Fruit fly (Drosophila melanogaster): ENCODE measurements around the gene CG13970.

The CG13970 gene

DNA sequence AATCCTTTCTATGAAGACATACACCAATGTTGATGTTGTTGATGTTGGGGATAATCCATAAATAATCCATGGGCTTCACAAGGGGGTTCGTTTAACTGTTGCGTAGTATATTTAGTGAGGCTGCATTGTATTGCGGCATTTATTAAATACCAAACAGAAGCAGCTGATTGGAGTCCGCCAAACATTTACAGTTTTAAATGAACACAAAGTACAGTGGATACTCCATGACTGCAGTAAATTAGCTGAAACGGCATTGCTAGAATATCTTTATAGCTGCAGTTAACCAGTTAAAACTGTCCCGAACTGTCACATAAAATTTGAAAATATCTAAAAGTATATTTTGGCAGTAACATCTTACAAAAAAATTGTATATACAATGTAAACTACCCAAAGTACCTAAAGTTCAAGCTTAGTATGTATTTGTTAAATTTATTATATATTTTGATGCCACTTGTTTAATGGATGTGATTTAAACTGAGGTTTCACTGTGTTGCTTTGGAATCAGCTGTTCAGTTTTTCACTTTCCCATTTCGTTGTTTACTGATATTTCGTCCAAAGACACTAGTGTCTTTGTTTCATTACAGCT, 12.8 kb downstream of the CG13970 start, which contains the start of the genes CG10747 and Pyroxd1 (continued):
- TF ChIP-seq CG18599 (GFP tag; optimal IDR thresholded peaks at IDR 0.05) (peak; percentile 96), CG34224 (GFP tag; IDR thresholded peaks at IDR 0.05; ENCODE audit: partially characterized antibody) (no peak), sima (GFP tag; optimal IDR thresholded peaks at IDR 0.05) (peak; percentile 64), tx (GFP tag; optimal IDR thresholded peaks at IDR 0.05) (peak; percentile 93), amos (GFP tag; IDR thresholded peaks at IDR 0.05; ENCODE audit: partially characterized antibody) (no peak; the same call in 1 of the 2 replicates), eyg (GFP tag; optimal IDR thresholded peaks at IDR 0.05) (peak; percentile 79), CG11695 (GFP tag; IDR thresholded peaks at IDR 0.05) (peak; percentile 95), ham (GFP tag; IDR thresholded peaks at IDR 0.05) (peak; percentile 87), Oaz (GFP tag; IDR thresholded peaks at IDR 0.05) (peak; percentile 89), CG31224 (GFP tag; IDR thresholded peaks at IDR 0.05) (peak; percentile 89), ftz-f1 (GFP tag; optimal IDR thresholded peaks at IDR 0.05) (peak; percentile 64), B-H1 (GFP tag; IDR thresholded peaks at IDR 0.05) (peak; percentile 91), kay (GFP tag; optimal IDR thresholded peaks at IDR 0.05) (peak; percentile 93), trem (tag; optimal IDR thresholded peaks at IDR 0.05) (peak; percentile 91), CG17912 (GFP tag; optimal IDR thresholded peaks at IDR 0.05) (peak; percentile 93), sim (GFP tag; IDR thresholded peaks at IDR 0.05) (peak; percentile 84), Awh (GFP tag; IDR thresholded peaks at IDR 0.05) (peak; percentile 86), CG18764 (GFP tag; optimal IDR thresholded peaks at IDR 0.05) (peak; percentile 91), zen2 (GFP tag; IDR thresholded peaks at IDR 0.05; ENCODE audit: partially characterized antibody) (no peak), jumu (GFP tag; optimal IDR thresholded peaks at IDR 0.05) (peak; percentile 93), fd96Cb (tag; optimal IDR thresholded peaks at IDR 0.05) (peak; percentile 96), chif (GFP tag; optimal IDR thresholded peaks at IDR 0.05) (peak; percentile 91 to 96), bsh (GFP tag; optimal IDR thresholded peaks at IDR 0.05) (peak; percentile 95 to 96), CG9876 (GFP tag; optimal IDR thresholded peaks at IDR 0.05) (peak; percentile 88), CG17829 (tag; optimal IDR thresholded peaks at IDR 0.05) (peak; percentile 95), CG1603 (tag; optimal IDR thresholded peaks at IDR 0.05) (peak; percentile 86), gro (GFP tag; optimal IDR thresholded peaks at IDR 0.05) (peak; percentile 95), gcm (GFP tag; optimal IDR thresholded peaks at IDR 0.05) (peak; percentile 96), Optix (GFP tag; IDR thresholded peaks at IDR 0.05) (peak; percentile 87), Six4 (GFP tag; optimal IDR thresholded peaks at IDR 0.05) (peak; percentile 93), Poxn (GFP tag; IDR thresholded peaks at IDR 0.05) (peak; percentile 91), CG17359 (tag; optimal IDR thresholded peaks at IDR 0.05) (peak; percentile 96), CG11696 (GFP tag; IDR thresholded peaks at IDR 0.05) (peak; percentile 80), pb (GFP tag; optimal IDR thresholded peaks at IDR 0.05) (peak; percentile 85), CG10565 (GFP tag; optimal IDR thresholded peaks at IDR 0.05) (peak; percentile 84), Taf1 (GFP tag; IDR thresholded peaks at IDR 0.05) (peak; percentile 96), CG2129 (GFP tag; IDR thresholded peaks at IDR 0.05; ENCODE audit: partially characterized antibody) (no peak), CG8478 (optimal IDR thresholded peaks at IDR 0.05) (no peak), Scr (GFP tag; IDR thresholded peaks at IDR 0.05; ENCODE audit: partially characterized antibody) (peak; percentile 25; the same call in 1 of the 2 replicates)

DNA sequence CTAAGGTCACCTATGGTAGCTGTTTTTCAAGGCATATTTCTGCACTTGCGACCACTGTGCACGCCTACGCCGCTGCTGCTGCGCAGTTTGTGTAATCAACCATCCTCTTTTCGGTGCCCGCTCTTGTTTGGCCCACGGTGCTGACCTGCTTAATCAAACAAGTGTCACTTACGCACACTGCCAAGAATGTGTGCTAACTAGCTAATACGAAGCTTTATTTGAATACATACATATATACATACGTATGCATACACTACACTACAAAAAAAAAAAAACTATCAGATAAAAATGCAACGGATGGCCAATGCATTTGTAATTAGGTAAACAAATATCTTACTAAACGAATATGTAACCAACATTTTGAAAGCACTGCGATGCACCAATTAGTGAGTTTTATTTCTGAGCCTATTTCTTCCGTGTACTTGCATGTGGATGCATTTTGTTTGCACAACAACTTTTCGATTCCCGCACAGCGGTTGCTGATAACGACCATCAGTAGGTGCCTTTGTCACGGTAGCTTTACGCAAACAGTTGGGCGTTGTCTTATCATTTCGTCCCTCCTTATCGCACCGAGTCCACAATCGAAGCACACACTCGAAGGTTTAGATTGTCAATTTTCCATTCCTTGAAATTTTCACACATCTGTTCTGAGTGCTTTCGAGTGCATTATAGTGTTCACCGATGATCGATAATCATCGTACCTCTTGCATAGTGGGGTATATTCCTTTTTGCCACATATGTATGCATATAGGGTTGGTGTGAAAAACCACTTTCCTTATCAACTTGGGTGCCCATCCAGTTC, 17.5 kb downstream of the CG13970 start:
- peak; percentile 65 for TF ChIP-seq CG4282 (GFP tag; optimal IDR thresholded peaks at IDR 0.05)
- TF ChIP-seq ken (GFP tag; IDR thresholded peaks at IDR 0.05), result peak; percentile 85; the same call in 2 of the 3 replicates
- peak; percentile 20 for TF ChIP-seq gro (GFP tag; optimal IDR thresholded peaks at IDR 0.05)
- no peak for TF ChIP-seq lov (optimal IDR thresholded peaks at IDR 0.05)
- TF ChIP-seq lov (GFP tag; IDR thresholded peaks at IDR 0.05), result peak; percentile 78; the same call in 2 of the 3 replicates
- TF ChIP-seq yki (optimal IDR thresholded peaks at IDR 0.05), result no peak
- TF ChIP-seq HmgD (GFP tag; optimal IDR thresholded peaks at IDR 0.05), result peak; percentile 8
- TF ChIP-seq Med (GFP tag), result peak; percentile 92
- TF ChIP-seq CG7745 (tag; optimal IDR thresholded peaks at IDR 0.05), result peak; percentile 20
- TF ChIP-seq CG7786 (GFP tag; optimal IDR thresholded peaks at IDR 0.05), result peak; percentile 61
- peak; percentile 62 for TF ChIP-seq Hand (GFP tag; optimal IDR thresholded peaks at IDR 0.05)
- peak; percentile 71 for TF ChIP-seq kay (GFP tag; optimal IDR thresholded peaks at IDR 0.05)
- peak; percentile 78 for TF ChIP-seq Hr3 (GFP tag; optimal IDR thresholded peaks at IDR 0.05)
- peak; percentile 19 for TF ChIP-seq abd-A (tag; optimal IDR thresholded peaks at IDR 0.05)

Measured in whole organism, embryonic.